Worm (Caenorhabditis elegans): ENCODE data around the gene rol-8.

Gene rol-8

DNA sequence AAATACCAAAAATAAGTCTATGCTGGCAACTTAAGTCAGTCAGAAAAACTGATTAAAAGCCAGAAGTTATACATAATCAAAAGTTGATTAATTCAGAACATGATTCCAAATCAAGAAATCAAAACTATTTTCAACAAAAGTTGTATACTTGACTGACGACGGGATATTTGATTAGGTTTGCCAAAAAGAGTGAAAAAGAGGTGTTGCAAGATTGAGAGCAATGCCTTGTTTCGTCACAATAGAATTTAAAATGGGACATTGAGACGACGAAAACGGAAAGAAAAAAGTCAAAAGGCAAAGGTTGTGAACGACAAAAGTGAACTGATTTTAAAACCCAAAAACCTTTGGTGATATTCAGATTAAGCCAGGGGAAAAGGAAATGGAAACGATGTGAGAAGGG lies 15.0 kb downstream of the rol-8 start:
- TF ChIP-seq blmp-1 (tag; optimal IDR thresholded peaks at IDR 0.05) (no peak), lin-32 (GFP tag; optimal IDR thresholded peaks at IDR 0.05) (no peak)

ce11 chrII:7560844-7561243 lies 16.9 kb downstream of the rol-8 start:
- TF ChIP-seq flh-1 (GFP tag; optimal IDR thresholded peaks at IDR 0.05): no peak
- no peak for TF ChIP-seq M03D4.4 (tag; optimal IDR thresholded peaks at IDR 0.05)
- no peak for TF ChIP-seq lsy-2 (tag; optimal IDR thresholded peaks at IDR 0.05)
- TF ChIP-seq nhr-28 (tag; optimal IDR thresholded peaks at IDR 0.05): no peak
- TF ChIP-seq ham-2 (GFP tag; optimal IDR thresholded peaks at IDR 0.05): no peak
- TF ChIP-seq mep-1 (tag; optimal IDR thresholded peaks at IDR 0.05): no peak
- TF ChIP-seq ces-1 (GFP tag; optimal IDR thresholded peaks at IDR 0.05): no peak
- TF ChIP-seq sptf-1 (tag; optimal IDR thresholded peaks at IDR 0.05): no peak
- TF ChIP-seq ceh-39 (tag; optimal IDR thresholded peaks at IDR 0.05): no peak
- no peak for TF ChIP-seq mls-2 (tag; optimal IDR thresholded peaks at IDR 0.05)
- TF ChIP-seq snpc-4 (tag; optimal IDR thresholded peaks at IDR 0.05): no peak
- TF ChIP-seq sem-2 (GFP tag; optimal IDR thresholded peaks at IDR 0.05): no peak
- TF ChIP-seq nhr-12 (tag; optimal IDR thresholded peaks at IDR 0.05): no peak

DNA sequence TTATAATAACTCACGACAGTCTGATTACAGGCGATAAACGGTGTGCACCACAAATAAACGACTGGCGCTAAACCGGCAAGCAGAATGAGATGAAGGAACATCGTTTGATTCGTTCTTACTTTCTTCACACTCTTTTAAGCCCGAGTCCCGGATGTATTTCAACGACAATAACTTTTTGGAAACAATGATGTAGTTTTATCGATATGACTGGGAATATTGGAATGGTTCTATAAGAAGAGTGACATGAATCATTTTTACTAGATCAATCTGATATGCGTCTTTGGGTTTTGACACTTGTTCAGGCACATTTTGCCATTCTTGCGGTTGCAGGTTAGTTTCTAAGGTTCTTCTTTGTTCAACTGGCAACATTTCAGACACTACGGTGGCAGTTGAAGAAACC lies 17.6 kb downstream of the rol-8 start, which contains the start of the genes ZK1290.11 and ZK1290.1:
TSS of gene ZK1290.11 (minus strand) at position 101 of the 400 bp plus-strand sequence.
TSS of gene ZK1290.1 (plus strand) at position 271 of the 400 bp plus-strand sequence.
- TF ChIP-seq pha-4 (tag; optimal IDR thresholded peaks at IDR 0.05) (no peak), bed-3 (GFP tag; optimal IDR thresholded peaks at IDR 0.05) (no peak), nhr-2 (tag; optimal IDR thresholded peaks at IDR 0.05) (no peak), ceh-39 (tag; optimal IDR thresholded peaks at IDR 0.05) (no peak), lin-13 (tag; optimal IDR thresholded peaks at IDR 0.05) (no peak), mab-5 (tag; optimal IDR thresholded peaks at IDR 0.05) (no peak)

- TF ChIP-seq ces-1 (GFP tag; optimal IDR thresholded peaks at IDR 0.05): peak; percentile 40
- no peak for TF ChIP-seq blmp-1 (tag; optimal IDR thresholded peaks at IDR 0.05)
These were observed 18.7 kb downstream of the rol-8 start for ce11 chrII:7562616-7563015.

- no peak for TF ChIP-seq nhr-2 (tag; optimal IDR thresholded peaks at IDR 0.05)
- TF ChIP-seq nhr-237 (tag; optimal IDR thresholded peaks at IDR 0.05): no peak
- no peak for TF ChIP-seq nhr-12 (tag; optimal IDR thresholded peaks at IDR 0.05)
- no peak for TF ChIP-seq elt-3 (tag; optimal IDR thresholded peaks at IDR 0.05)
- TF ChIP-seq ceh-83 (GFP tag; optimal IDR thresholded peaks at IDR 0.05): no peak
- no peak for TF ChIP-seq nhr-28 (tag; optimal IDR thresholded peaks at IDR 0.05)
- TF ChIP-seq ceh-39 (tag; optimal IDR thresholded peaks at IDR 0.05): no peak
- no peak for TF ChIP-seq pha-4 (tag; optimal IDR thresholded peaks at IDR 0.05)
- TF ChIP-seq ztf-11 (tag; optimal IDR thresholded peaks at IDR 0.05): no peak
- no peak for TF ChIP-seq bed-3 (GFP tag; optimal IDR thresholded peaks at IDR 0.05)
- TF ChIP-seq flh-1 (GFP tag; optimal IDR thresholded peaks at IDR 0.05): no peak
- TF ChIP-seq mls-2 (tag; optimal IDR thresholded peaks at IDR 0.05): no peak
- TF ChIP-seq unc-39 (tag; optimal IDR thresholded peaks at IDR 0.05): no peak
- no peak for TF ChIP-seq lin-32 (GFP tag; optimal IDR thresholded peaks at IDR 0.05)
- TF ChIP-seq sem-2 (GFP tag; optimal IDR thresholded peaks at IDR 0.05): no peak
- no peak for TF ChIP-seq M03D4.4 (tag; optimal IDR thresholded peaks at IDR 0.05)
- TF ChIP-seq ceh-43 (GFP tag; optimal IDR thresholded peaks at IDR 0.05): no peak
- no peak for TF ChIP-seq mep-1 (tag; optimal IDR thresholded peaks at IDR 0.05)
- TF ChIP-seq blmp-1 (tag; optimal IDR thresholded peaks at IDR 0.05): no peak
- TF ChIP-seq zip-8 (tag; optimal IDR thresholded peaks at IDR 0.05): no peak
These were observed 26.4 kb downstream of the rol-8 start, which contains the start of gene F35D2.3 for ce11 chrII:7570305-7570704. TSS of gene F35D2.3 (plus strand) at chrII:7570605.

ce11 chrII:7570820-7571219 lies 26.9 kb downstream of the rol-8 start:
- TF ChIP-seq pha-4 (tag; optimal IDR thresholded peaks at IDR 0.05) (no peak), nhr-2 (tag; optimal IDR thresholded peaks at IDR 0.05) (peak; percentile 87), zip-8 (tag; optimal IDR thresholded peaks at IDR 0.05) (no peak), elt-1 (tag; optimal IDR thresholded peaks at IDR 0.05; ENCODE audit: borderline replicate concordance, insufficient read depth) (no peak)

DNA sequence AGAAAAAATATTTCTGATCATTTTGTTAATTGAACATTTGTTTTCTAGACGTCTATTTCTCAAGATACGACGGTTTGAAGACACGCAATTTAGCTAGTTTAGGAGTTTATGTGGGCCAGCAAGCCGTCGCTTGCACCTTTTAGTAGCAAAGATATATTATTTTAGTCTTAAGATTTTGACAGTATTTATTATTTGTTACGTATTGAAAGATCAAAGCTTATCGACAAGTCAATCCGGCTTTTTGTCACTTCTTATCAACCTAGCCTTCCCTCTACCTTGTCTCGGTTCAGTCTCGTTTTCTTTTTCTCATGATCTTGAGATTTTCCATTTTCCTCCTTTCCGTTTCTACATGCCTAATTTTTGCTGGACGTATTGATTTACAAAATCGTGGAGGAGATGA lies 30.2 kb downstream of the rol-8 start, which contains the start of gene F35D2.2:
TSS of gene F35D2.2 (plus strand) at position 301 of the 400 bp plus-strand sequence.
- no peak for TF ChIP-seq mep-1 (tag; optimal IDR thresholded peaks at IDR 0.05)
